Fruit fly (Drosophila melanogaster): Measurements from ENCODE around the gene CG7362.

Gene CG7362

DNA sequence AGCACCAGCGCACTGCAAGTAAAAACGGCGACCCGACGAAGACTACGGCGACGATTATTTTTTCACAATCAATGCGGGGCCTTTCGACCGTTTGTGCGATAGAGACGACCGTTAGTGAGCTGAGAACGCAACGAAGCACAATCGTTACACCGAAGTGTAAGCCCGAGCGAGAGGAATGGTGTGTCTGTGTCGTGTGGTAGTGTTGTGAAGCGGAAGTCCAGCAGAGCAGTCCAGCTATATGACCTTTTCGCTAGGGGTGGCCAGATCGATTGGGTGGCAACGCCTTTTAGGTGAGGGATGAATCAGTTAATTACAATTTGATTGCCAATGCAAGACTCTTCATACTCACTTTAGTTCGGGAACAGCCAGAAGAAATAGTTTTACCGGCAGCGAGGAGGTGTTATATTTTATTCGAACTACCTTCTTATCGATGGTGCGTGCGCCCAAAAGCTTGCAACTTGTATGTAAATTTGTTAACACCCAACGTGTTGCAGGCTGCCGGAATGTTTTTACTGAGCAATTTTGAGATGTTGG, 13.5 kb downstream of the CG7362 start:
- TF ChIP-seq dl (GFP tag; optimal IDR thresholded peaks at IDR 0.05; ENCODE audit: insufficient read depth in 1 of 2, partially characterized antibody in 2 of 2), result peak in 1 of 2 experiments; percentile 5
- TF ChIP-seq jim (GFP tag; optimal IDR thresholded peaks at IDR 0.05), result peak; percentile 81
- no peak for TF ChIP-seq Abd-B (GFP tag; optimal IDR thresholded peaks at IDR 0.05)
- TF ChIP-seq Hr83 (GFP tag; optimal IDR thresholded peaks at IDR 0.05; ENCODE audit: poor library complexity, severe bottlenecking), result peak; percentile 96
- TF ChIP-seq sage (GFP tag; optimal IDR thresholded peaks at IDR 0.05), result no peak
- TF ChIP-seq sv (GFP tag; optimal IDR thresholded peaks at IDR 0.05), result peak; percentile 26
- TF ChIP-seq fru (GFP tag; optimal IDR thresholded peaks at IDR 0.05), result peak; percentile 72
- TF ChIP-seq Hr78 (GFP tag; optimal IDR thresholded peaks at IDR 0.05), result peak; percentile 19
- TF ChIP-seq woc (GFP tag; optimal IDR thresholded peaks at IDR 0.05), result no peak
- TF ChIP-seq CG32264 (GFP tag; optimal IDR thresholded peaks at IDR 0.05), result no peak
- TF ChIP-seq Mio (GFP tag; optimal IDR thresholded peaks at IDR 0.05), result peak; percentile 14
- TF ChIP-seq psq (GFP tag; optimal IDR thresholded peaks at IDR 0.05), result peak; percentile 7
- no peak for TF ChIP-seq CrebA (GFP tag; optimal IDR thresholded peaks at IDR 0.05; ENCODE audit: borderline replicate concordance)
- TF ChIP-seq Hnf4 (GFP tag; optimal IDR thresholded peaks at IDR 0.05), result peak; percentile 80
- peak; percentile 29 for TF ChIP-seq brk (GFP tag; optimal IDR thresholded peaks at IDR 0.05)
- TF ChIP-seq rgr (GFP tag; optimal IDR thresholded peaks at IDR 0.05), result peak; percentile 75
- peak; percentile 76 for TF ChIP-seq br (GFP tag; optimal IDR thresholded peaks at IDR 0.05)
- TF ChIP-seq foxo (GFP tag; optimal IDR thresholded peaks at IDR 0.05), result peak in 1 of 2 experiments; percentile 72
- TF ChIP-seq Rel (GFP tag; optimal IDR thresholded peaks at IDR 0.05), result no peak
- peak; percentile 82 for TF ChIP-seq Rel (tag; optimal IDR thresholded peaks at IDR 0.05)
- peak; percentile 67 for TF ChIP-seq Sp1 (GFP tag; optimal IDR thresholded peaks at IDR 0.05)
- TF ChIP-seq Vsx2 (GFP tag; optimal IDR thresholded peaks at IDR 0.05; ENCODE audit: partially characterized antibody), result peak; percentile 71
- peak; percentile 68 for TF ChIP-seq Dif (GFP tag; optimal IDR thresholded peaks at IDR 0.05; ENCODE audit: partially characterized antibody)
- TF ChIP-seq usp (GFP tag; optimal IDR thresholded peaks at IDR 0.05), result no peak
- TF ChIP-seq h (GFP tag; optimal IDR thresholded peaks at IDR 0.05), result peak; percentile 86
- no peak for TF ChIP-seq OdsH (GFP tag; optimal IDR thresholded peaks at IDR 0.05)
- peak; percentile 67 for TF ChIP-seq HLH106 (tag; optimal IDR thresholded peaks at IDR 0.05)
- TF ChIP-seq CG9705 (GFP tag; optimal IDR thresholded peaks at IDR 0.05), result peak; percentile 66
- no peak for TF ChIP-seq pan (optimal IDR thresholded peaks at IDR 0.05)
- TF ChIP-seq lola (GFP tag; optimal IDR thresholded peaks at IDR 0.05), result no peak
- peak; percentile 59 for TF ChIP-seq tai (GFP tag; optimal IDR thresholded peaks at IDR 0.05)
- peak; percentile 59 for TF ChIP-seq dmrt93B (GFP tag; optimal IDR thresholded peaks at IDR 0.05)
- peak; percentile 29 for TF ChIP-seq ey (GFP tag; optimal IDR thresholded peaks at IDR 0.05)
- TF ChIP-seq Myc (optimal IDR thresholded peaks at IDR 0.05), result peak; percentile 44
- TF ChIP-seq N (GFP tag; optimal IDR thresholded peaks at IDR 0.05), result no peak
- TF ChIP-seq Jra (GFP tag; optimal IDR thresholded peaks at IDR 0.05), result peak; percentile 78

dm6 chr3R:14740253-14740522, 14.1 kb downstream of the CG7362 start:
- TF ChIP-seq Vsx2 (GFP tag; optimal IDR thresholded peaks at IDR 0.05; ENCODE audit: partially characterized antibody) (no peak), Sp1 (GFP tag; optimal IDR thresholded peaks at IDR 0.05) (no peak), tai (GFP tag; optimal IDR thresholded peaks at IDR 0.05) (no peak), Myc (optimal IDR thresholded peaks at IDR 0.05) (no peak), Dfd (GFP tag; optimal IDR thresholded peaks at IDR 0.05) (no peak), psq (GFP tag; optimal IDR thresholded peaks at IDR 0.05) (peak; percentile 14), lola (GFP tag; optimal IDR thresholded peaks at IDR 0.05) (no peak), sage (GFP tag; optimal IDR thresholded peaks at IDR 0.05) (no peak)

- no peak for TF ChIP-seq h (GFP tag; optimal IDR thresholded peaks at IDR 0.05)
- no peak for TF ChIP-seq sv (GFP tag; optimal IDR thresholded peaks at IDR 0.05)
- TF ChIP-seq CG32264 (GFP tag; optimal IDR thresholded peaks at IDR 0.05), result no peak
- no peak for TF ChIP-seq Abd-B (GFP tag; optimal IDR thresholded peaks at IDR 0.05)
- TF ChIP-seq N (GFP tag; optimal IDR thresholded peaks at IDR 0.05), result peak; percentile 45
- no peak for TF ChIP-seq Jra (GFP tag; optimal IDR thresholded peaks at IDR 0.05)
- TF ChIP-seq fru (GFP tag; optimal IDR thresholded peaks at IDR 0.05), result no peak
- no peak for TF ChIP-seq tai (GFP tag; optimal IDR thresholded peaks at IDR 0.05)
- TF ChIP-seq Myc (optimal IDR thresholded peaks at IDR 0.05), result peak; percentile 17
- no peak for TF ChIP-seq dmrt93B (GFP tag; optimal IDR thresholded peaks at IDR 0.05)
- no peak for TF ChIP-seq dl (GFP tag; optimal IDR thresholded peaks at IDR 0.05; ENCODE audit: insufficient read depth in 1 of 2, partially characterized antibody in 2 of 2)
- TF ChIP-seq OdsH (GFP tag; optimal IDR thresholded peaks at IDR 0.05), result no peak
- no peak for TF ChIP-seq Dif (GFP tag; optimal IDR thresholded peaks at IDR 0.05; ENCODE audit: partially characterized antibody)
- no peak for TF ChIP-seq rgr (GFP tag; optimal IDR thresholded peaks at IDR 0.05)
Measured at dm6 chr3R:14739501-14740252, 14.6 kb downstream of the CG7362 start.

Measured in whole organism, wandering third instar larva.